Fruit fly (Drosophila melanogaster) whole organism, embryonic: Measurements from ENCODE around the gene Zir.
A peak's percentile ranks its signal among the peaks of the same experiment; 100 is the strongest.

Source experiments
- BEAF-32 ChIP-seq: fragments of 200-800 bp; sonication (Bioruptor generic); optimal IDR thresholded peaks from 3 replicates; lab custom pipeline; 2017; ENCODE audit warnings: missing biosample characterization, missing genetic modification characterization, mild to moderate bottlenecking, moderate library complexity, missing genetic modification reagents
- CG11560 ChIP-seq: fragments of 200-800 bp; sonication (Bioruptor generic); IDR thresholded peaks from 3 replicates; pipeline ENCODE4 v1.3.6; 2022; ENCODE audit warnings: missing biosample characterization, missing genetic modification characterization
- CG11696 ChIP-seq: fragments of 200-800 bp; sonication (Bioruptor generic); IDR thresholded peaks from 2 replicates; pipeline ENCODE4 v1.3.6; 2022; ENCODE audit warnings: missing biosample characterization, missing genetic modification characterization
- CG13123 ChIP-seq: fragments of 200-800 bp; sonication (Bioruptor generic); optimal IDR thresholded peaks from 2 replicates; lab custom pipeline; 2016; ENCODE audit warnings: missing biosample characterization, missing genetic modification characterization
- CG14710 ChIP-seq: fragments of 200-800 bp; sonication (Bioruptor generic); optimal IDR thresholded peaks from 3 replicates; lab custom pipeline; 2019; ENCODE audit warnings: missing biosample characterization, mild to moderate bottlenecking, missing genetic modification characterization, moderate library complexity
- CG14860 ChIP-seq: fragments of 200-800 bp; sonication (Bioruptor generic); IDR thresholded peaks from 3 replicates; pipeline ENCODE4 v1.3.6; 2022; ENCODE audit warnings: missing biosample characterization, missing genetic modification characterization; ENCODE audit not compliant: partially characterized antibody
- CG15479 ChIP-seq: fragments of 200-800 bp; sonication (Bioruptor generic); optimal IDR thresholded peaks from 3 replicates; lab custom pipeline; 2019; ENCODE audit warnings: missing biosample characterization, mild to moderate bottlenecking, missing genetic modification characterization, moderate library complexity
- CG15514 ChIP-seq: fragments of 200-800 bp; sonication (Bioruptor generic); optimal IDR thresholded peaks from 3 replicates; lab custom pipeline; 2017; ENCODE audit warnings: missing biosample characterization, missing genetic modification characterization, mild to moderate bottlenecking, moderate library complexity, missing genetic modification reagents
- CG17186 ChIP-seq: fragments of 200-800 bp; sonication (Bioruptor generic); optimal IDR thresholded peaks from 3 replicates; lab custom pipeline; 2017; ENCODE audit warnings: missing biosample characterization, missing genetic modification reagents, missing genetic modification characterization
- CG18476 ChIP-seq: fragments of 200-800 bp; sonication (Bioruptor generic); optimal IDR thresholded peaks from 2 replicates; lab custom pipeline; 2016; ENCODE audit warnings: missing biosample characterization, mild to moderate bottlenecking, missing genetic modification characterization
- CG32772 ChIP-seq: fragments of 200-800 bp; sonication (Bioruptor generic); IDR thresholded peaks from 2 replicates; pipeline ENCODE4 v1.3.6; 2022; ENCODE audit warnings: missing biosample characterization, missing genetic modification characterization
- CG6654 ChIP-seq: fragments of 200-800 bp; sonication (Bioruptor generic); optimal IDR thresholded peaks from 2 replicates; lab custom pipeline; 2017; ENCODE audit warnings: missing biosample characterization, mild to moderate bottlenecking, missing genetic modification characterization
- CG7271 ChIP-seq: fragments of 200-800 bp; sonication (Bioruptor generic); optimal IDR thresholded peaks from 2 replicates; lab custom pipeline; 2018; ENCODE audit warnings: missing biosample characterization, mild to moderate bottlenecking, missing genetic modification characterization, moderate library complexity
- CG7963 ChIP-seq: fragments of 200-800 bp; sonication (Bioruptor generic); IDR thresholded peaks from 3 replicates; pipeline ENCODE4 v1.3.6; 2022; ENCODE audit warnings: missing biosample characterization, missing genetic modification characterization; ENCODE audit not compliant: partially characterized antibody
- CG9797 ChIP-seq: fragments of 200-800 bp; sonication (Bioruptor generic); optimal IDR thresholded peaks from 3 replicates; lab custom pipeline; 2018; ENCODE audit warnings: missing biosample characterization, mild to moderate bottlenecking, missing genetic modification characterization
- Doc3 ChIP-seq: fragments of 200-800 bp; sonication (Bioruptor generic); IDR thresholded peaks from 3 replicates; pipeline ENCODE4 v1.3.6; 2022; ENCODE audit warnings: missing biosample characterization, missing genetic modification characterization; ENCODE audit not compliant: partially characterized antibody
- Dp ChIP-seq: fragments of 200-800 bp; sonication (Bioruptor generic); optimal IDR thresholded peaks from 2 replicates; lab custom pipeline; 2018; ENCODE audit warnings: missing biosample characterization, mild to moderate bottlenecking, missing genetic modification characterization, moderate library complexity
- HLH4C ChIP-seq: fragments of 200-800 bp; sonication (Bioruptor generic); IDR thresholded peaks from 3 replicates; pipeline ENCODE4 v1.3.6; 2022; ENCODE audit warnings: missing biosample characterization, missing genetic modification characterization; ENCODE audit not compliant: partially characterized antibody
- Hr78 ChIP-seq, 2 experiments: fragments of 200-800 bp in 1 of 2; fragments of >200 bp in 1 of 2; sonication (Bioruptor generic) in 1 of 2; optimal IDR thresholded peaks; 2 replicates each; lab custom pipeline; 2017 to 2019; ENCODE audit warnings: missing biosample characterization in 2 of 2, missing genetic modification characterization in 2 of 2, mild to moderate bottlenecking in 1 of 2, moderate library complexity in 1 of 2
- Myb ChIP-seq: fragments of 200-800 bp; sonication (Bioruptor generic); optimal IDR thresholded peaks from 2 replicates; lab custom pipeline; 2016; ENCODE audit warnings: missing biosample characterization, missing genetic modification characterization
- Side ChIP-seq: fragments of 200-800 bp; sonication (Bioruptor generic); optimal IDR thresholded peaks from 2 replicates; lab custom pipeline; 2016; ENCODE audit warnings: missing biosample characterization, missing genetic modification characterization
- Sox100B ChIP-seq: fragments of 200-800 bp; sonication (Bioruptor generic); optimal IDR thresholded peaks from 3 replicates; lab custom pipeline; 2018; ENCODE audit warnings: missing biosample characterization, mild to moderate bottlenecking, missing genetic modification characterization
- Sry-δ ChIP-seq: fragments of 200-800 bp; sonication (Bioruptor generic); optimal IDR thresholded peaks from 2 replicates; lab custom pipeline; 2016; ENCODE audit warnings: missing biosample characterization, missing genetic modification characterization
- Stat92E ChIP-seq, 3 experiments: fragments of >200 bp in 2 of 3; fragments of 200-800 bp in 1 of 3; sonication (Bioruptor generic) in 1 of 3; optimal IDR thresholded peaks; 2 replicates each; lab custom pipeline; 2017 to 2019; ENCODE audit warnings: missing biosample characterization in 3 of 3, missing genetic modification characterization in 3 of 3, mild to moderate bottlenecking in 1 of 3, moderate library complexity in 1 of 3
- amos ChIP-seq: fragments of 200-800 bp; sonication (Bioruptor generic); IDR thresholded peaks from 2 replicates; pipeline ENCODE4 v1.3.6; 2022; ENCODE audit warnings: missing biosample characterization, missing genetic modification characterization; ENCODE audit not compliant: partially characterized antibody
- caup ChIP-seq: fragments of 200-800 bp; sonication (Bioruptor generic); optimal IDR thresholded peaks from 3 replicates; lab custom pipeline; 2017; ENCODE audit warnings: missing biosample characterization, mild to moderate bottlenecking, missing genetic modification characterization, moderate library complexity; ENCODE audit not compliant: severe bottlenecking
- chn ChIP-seq: fragments of 200-800 bp; sonication (Bioruptor generic); optimal IDR thresholded peaks from 2 replicates; lab custom pipeline; 2016; ENCODE audit warnings: missing biosample characterization, missing genetic modification characterization
- crol ChIP-seq: fragments of 200-800 bp; sonication (Bioruptor generic); IDR thresholded peaks from 2 replicates; pipeline ENCODE4 v1.3.6; 2022; ENCODE audit warnings: missing biosample characterization, missing genetic modification characterization
- ewg ChIP-seq: fragments of 200-800 bp; sonication (Bioruptor generic); optimal IDR thresholded peaks from 3 replicates; lab custom pipeline; 2017; ENCODE audit warnings: mild to moderate bottlenecking, missing biosample characterization, missing genetic modification reagents, missing genetic modification characterization
- gfzf ChIP-seq: fragments of 200-800 bp; sonication (Bioruptor generic); optimal IDR thresholded peaks from 2 replicates; lab custom pipeline; 2016; ENCODE audit warnings: missing biosample characterization, mild to moderate bottlenecking, missing genetic modification characterization, moderate library complexity
- ind ChIP-seq: fragments of 200-800 bp; sonication (Bioruptor generic); optimal IDR thresholded peaks from 3 replicates; lab custom pipeline; 2016; ENCODE audit warnings: missing biosample characterization, missing genetic modification characterization
- inv ChIP-seq: fragments of 200-800 bp; sonication (Bioruptor generic); IDR thresholded peaks from 2 replicates; pipeline ENCODE4 v1.3.6; 2022; ENCODE audit warnings: missing biosample characterization, missing genetic modification characterization; ENCODE audit not compliant: partially characterized antibody
- kay ChIP-seq: fragments of 200-800 bp; sonication (Bioruptor generic); optimal IDR thresholded peaks from 2 replicates; lab custom pipeline; 2016; ENCODE audit warnings: missing biosample characterization, missing genetic modification characterization
- ken ChIP-seq: fragments of 200-800 bp; sonication (Bioruptor generic); IDR thresholded peaks from 3 replicates; pipeline ENCODE4 v1.3.6; 2022; ENCODE audit warnings: missing biosample characterization, missing genetic modification characterization
- knrl ChIP-seq: fragments of 200-800 bp; sonication (Bioruptor generic); IDR thresholded peaks from 3 replicates; pipeline ENCODE4 v1.3.6; 2022; ENCODE audit warnings: missing biosample characterization, missing genetic modification characterization; ENCODE audit not compliant: partially characterized antibody
- oc ChIP-seq: fragments of 200-800 bp; sonication (Bioruptor generic); optimal IDR thresholded peaks from 2 replicates; lab custom pipeline; 2018; ENCODE audit warnings: missing biosample characterization, mild to moderate bottlenecking, missing genetic modification characterization, moderate library complexity
- schlank ChIP-seq: fragments of 200-800 bp; sonication (Bioruptor generic); optimal IDR thresholded peaks from 2 replicates; lab custom pipeline; 2018; ENCODE audit warnings: missing biosample characterization, mild to moderate bottlenecking, missing genetic modification characterization
- scrt ChIP-seq: fragments of 200-800 bp; sonication (Bioruptor generic); optimal IDR thresholded peaks from 2 replicates; lab custom pipeline; 2018; ENCODE audit warnings: missing biosample characterization, mild to moderate bottlenecking, missing genetic modification characterization, moderate library complexity
- sd ChIP-seq: fragments of 200-800 bp; sonication (Bioruptor generic); optimal IDR thresholded peaks from 3 replicates; lab custom pipeline; 2018; ENCODE audit warnings: missing biosample characterization, mild to moderate bottlenecking, missing genetic modification characterization, moderate library complexity
- sens ChIP-seq: fragments of 200-800 bp; sonication (Bioruptor generic); peaks from one replicate; lab custom pipeline; 2016; ENCODE audit warnings: missing biosample characterization, missing genetic modification characterization
- slou ChIP-seq: fragments of 200-800 bp; sonication (Bioruptor generic); optimal IDR thresholded peaks from 3 replicates; lab custom pipeline; 2016; ENCODE audit warnings: missing biosample characterization, missing genetic modification characterization
- stc ChIP-seq: fragments of 200-800 bp; sonication (Bioruptor generic); IDR thresholded peaks from 2 replicates; pipeline ENCODE4 v1.3.6; 2022; ENCODE audit warnings: missing biosample characterization, missing genetic modification characterization
- trem ChIP-seq: fragments of 200-800 bp; optimal IDR thresholded peaks from 3 replicates; lab custom pipeline; 2019; ENCODE audit warnings: missing biosample characterization, mild to moderate bottlenecking, missing genetic modification characterization, moderate library complexity
- vnd ChIP-seq: fragments of 200-800 bp; sonication (Bioruptor generic); IDR thresholded peaks from 3 replicates; pipeline ENCODE4 v1.3.6; 2022; ENCODE audit warnings: missing biosample characterization, missing genetic modification characterization; ENCODE audit not compliant: partially characterized antibody

Zir gene

DNA sequence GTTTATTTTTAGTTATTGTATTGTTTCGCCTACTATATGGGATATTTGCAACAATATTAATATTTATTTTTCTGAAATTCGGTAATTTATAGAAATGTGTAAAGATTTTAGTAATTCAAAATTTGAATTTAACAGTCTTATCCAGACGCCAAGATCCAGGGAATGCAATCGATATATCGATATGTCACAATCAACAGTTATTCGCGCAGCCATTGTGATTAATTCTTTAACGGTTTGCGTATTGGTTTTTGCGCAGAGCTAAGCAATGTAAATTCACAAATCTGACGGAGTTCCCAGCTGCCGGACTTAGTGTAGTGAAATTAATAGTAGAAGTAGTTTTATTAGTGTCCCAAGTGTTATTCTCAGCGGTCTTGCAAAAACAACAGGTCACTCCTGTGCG is 19.9 kb downstream of the Zir start, which contains the start of gene ND-15 (continued):
- TF ChIP-seq CG7963 (GFP tag; lab: Robert Waterston, UW): peak; percentile 43; the same call in 1 of the 3 replicates
- no peak for TF ChIP-seq CG32772
- peak; percentile 50 for TF ChIP-seq CG15479
- TF ChIP-seq knrl (GFP tag; lab: Robert Waterston, UW): peak; percentile 73; the same call in 2 of the 3 replicates
- TF ChIP-seq amos (GFP tag; lab: Robert Waterston, UW): peak; percentile 89; the same call in 1 of the 2 replicates
- no peak for TF ChIP-seq Hr78 (GFP tag; optimal IDR thresholded peaks at IDR 0.05; lab: Kevin White, UChicago)
- peak; percentile 66 for TF ChIP-seq vnd (GFP tag; lab: Robert Waterston, UW)
- no peak for TF ChIP-seq CG11560 (tag; lab: Robert Waterston, UW)
- no peak for TF ChIP-seq CG6654 (GFP tag; lab: Kevin White, UChicago)
- no peak for TF ChIP-seq CG13123 (GFP tag; lab: Kevin White, UChicago)
- no peak for TF ChIP-seq caup (GFP tag; lab: Kevin White, UChicago)
- TF ChIP-seq CG14710 (tag; lab: Kevin White, UChicago): peak; percentile 14
- TF ChIP-seq trem: peak; percentile 29
- TF ChIP-seq slou (GFP tag; lab: Kevin White, UChicago): no peak
- peak; percentile 32 for TF ChIP-seq gfzf (GFP tag; lab: Kevin White, UChicago)
- peak; percentile 54 for TF ChIP-seq sd (tag; lab: Kevin White, UChicago)
- no peak for TF ChIP-seq ind
- TF ChIP-seq ken: no peak
- peak; percentile 86 for TF ChIP-seq CG15514
- peak; percentile 71 for TF ChIP-seq sens (GFP tag; lab: Kevin White, UChicago)
- peak; percentile 77 for TF ChIP-seq HLH4C (GFP tag; lab: Robert Waterston, UW)
- no peak for TF ChIP-seq Sox100B (GFP tag; lab: Kevin White, UChicago)
- no peak for TF ChIP-seq crol (GFP tag; lab: Robert Waterston, UW)
- TF ChIP-seq CG14860 (GFP tag; lab: Robert Waterston, UW): peak; percentile 55
- peak; percentile 83 for TF ChIP-seq BEAF-32 (GFP tag; lab: Kevin White, UChicago)
- peak; percentile 54; the same call in 2 of the 3 replicates for TF ChIP-seq Doc3 (GFP tag; lab: Robert Waterston, UW)
- peak; percentile 79 for TF ChIP-seq Sry-δ
- peak; percentile 60 for TF ChIP-seq Dp (GFP tag; lab: Kevin White, UChicago)
- no peak for TF ChIP-seq Stat92E (GFP tag; optimal IDR thresholded peaks at IDR 0.05; lab: Kevin White, UChicago)
- TF ChIP-seq schlank (tag; lab: Kevin White, UChicago): no peak
- TF ChIP-seq Myb: peak; percentile 98
- peak; percentile 73 for TF ChIP-seq scrt (GFP tag; lab: Kevin White, UChicago)
- peak; percentile 65 for TF ChIP-seq ewg (GFP tag; lab: Kevin White, UChicago)
- TF ChIP-seq inv (GFP tag; lab: Robert Waterston, UW): peak; percentile 78
- TF ChIP-seq CG9797: no peak
- no peak for TF ChIP-seq CG11696 (GFP tag; lab: Robert Waterston, UW)
- peak; percentile 58 for TF ChIP-seq CG17186 (GFP tag; lab: Kevin White, UChicago)

DNA sequence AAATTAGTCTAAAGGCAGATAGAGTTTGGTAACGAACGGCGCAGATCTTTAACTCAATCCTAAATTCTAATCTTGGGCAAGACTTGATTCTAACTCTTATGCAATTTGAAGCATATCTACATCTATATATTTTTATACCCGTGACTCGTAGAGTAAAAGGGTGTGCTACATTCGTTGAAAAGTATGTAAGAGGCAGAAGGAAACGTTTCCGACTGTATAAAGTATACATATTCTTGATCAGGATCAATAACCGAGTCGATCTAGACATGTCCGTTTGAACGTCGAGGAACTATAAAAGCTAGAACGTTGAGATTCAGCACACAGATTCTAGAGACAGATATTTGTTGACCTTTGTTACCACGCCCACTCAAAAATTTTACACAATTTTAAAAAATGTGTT is 21.8 kb downstream of the Zir start, which contains the start of gene CG13694:
TSS of gene CG13694 (minus strand) at position 101 of the 400 bp plus-strand sequence.
- TF ChIP-seq vnd (GFP tag; lab: Robert Waterston, UW) (no peak), oc (tag; lab: Kevin White, UChicago) (no peak), stc (GFP tag; lab: Robert Waterston, UW) (no peak), kay (GFP tag; lab: Kevin White, UChicago) (no peak), CG18476 (GFP tag; lab: Kevin White, UChicago) (no peak), CG7271 (tag; lab: Kevin White, UChicago) (no peak), Side (no peak), chn (GFP tag; lab: Kevin White, UChicago) (no peak)
- TF ChIP-seq, all 482 proteins: peak for 0
